Fruit fly (Drosophila melanogaster) whole organism, embryonic: ENCODE data around the gene CG1635.
A peak's percentile ranks its signal among the peaks of the same experiment; 100 is the strongest.

Source experiments
- Aef1 ChIP-seq: fragments of 200-800 bp; sonication (Bioruptor generic); IDR thresholded peaks from 3 replicates; pipeline ENCODE4 v1.3.6; 2022; ENCODE audit warnings: missing biosample characterization, missing genetic modification characterization
- Awh ChIP-seq: fragments of 200-800 bp; sonication (Bioruptor generic); IDR thresholded peaks from 2 replicates; pipeline ENCODE4, ENCODE4 v1.3.6; 2022; ENCODE audit warnings: missing biosample characterization, missing genetic modification characterization
- CG10462 ChIP-seq: fragments of 200-800 bp; sonication (Bioruptor generic); optimal IDR thresholded peaks from 2 replicates; lab custom pipeline; 2016; ENCODE audit warnings: missing biosample characterization, missing genetic modification characterization
- CG10543 ChIP-seq: fragments of 200-800 bp; sonication (Bioruptor generic); optimal IDR thresholded peaks from 3 replicates; lab custom pipeline; 2017; ENCODE audit warnings: missing biosample characterization, mild to moderate bottlenecking, missing genetic modification characterization, moderate library complexity
- CG13894 ChIP-seq: fragments of 200-800 bp; sonication (Bioruptor generic); optimal IDR thresholded peaks from 3 replicates; lab custom pipeline; 2018; ENCODE audit warnings: missing biosample characterization, mild to moderate bottlenecking, missing genetic modification characterization, moderate library complexity
- CG15696 ChIP-seq: fragments of 200-800 bp; sonication (Bioruptor generic); optimal IDR thresholded peaks from 2 replicates; lab custom pipeline; 2019; ENCODE audit warnings: missing biosample characterization, mild to moderate bottlenecking, missing genetic modification characterization, moderate library complexity
- CG17912 ChIP-seq: fragments of 200-800 bp; sonication (Bioruptor generic); optimal IDR thresholded peaks from 2 replicates; lab custom pipeline; 2018; ENCODE audit warnings: missing biosample characterization, mild to moderate bottlenecking, missing genetic modification characterization
- CG2129 ChIP-seq: fragments of 200-800 bp; sonication (Bioruptor generic); IDR thresholded peaks from 2 replicates; pipeline ENCODE4 v1.3.6; 2022; ENCODE audit warnings: missing biosample characterization, missing genetic modification characterization; ENCODE audit not compliant: partially characterized antibody
- CG3838 ChIP-seq: fragments of 200-800 bp; sonication (Bioruptor generic); optimal IDR thresholded peaks from 3 replicates; lab custom pipeline; 2016; ENCODE audit warnings: missing biosample characterization, missing genetic modification characterization
- CG5953 ChIP-seq: fragments of 200-800 bp; sonication (Bioruptor generic); IDR thresholded peaks from 2 replicates; pipeline ENCODE4 v1.3.6; 2022; ENCODE audit warnings: missing biosample characterization, missing genetic modification characterization
- CG7271 ChIP-seq: fragments of 200-800 bp; sonication (Bioruptor generic); optimal IDR thresholded peaks from 2 replicates; lab custom pipeline; 2018; ENCODE audit warnings: missing biosample characterization, mild to moderate bottlenecking, missing genetic modification characterization, moderate library complexity
- CG9727 ChIP-seq: fragments of 200-800 bp; sonication (Bioruptor generic); optimal IDR thresholded peaks from 3 replicates; lab custom pipeline; 2017; ENCODE audit warnings: missing biosample characterization, mild to moderate bottlenecking, missing genetic modification characterization
- Dip2 ChIP-seq: fragments of 200-800 bp; sonication (Bioruptor generic); IDR thresholded peaks from 2 replicates; pipeline ENCODE4 v1.3.6; 2022; ENCODE audit warnings: missing biosample characterization, missing genetic modification characterization
- E2f2 ChIP-seq: fragments of 200-800 bp; sonication (Bioruptor generic); IDR thresholded peaks from 2 replicates; pipeline ENCODE4 v1.3.6; 2022; ENCODE audit warnings: missing biosample characterization, missing genetic modification characterization
- H15 ChIP-seq: fragments of 200-800 bp; sonication (Bioruptor generic); IDR thresholded peaks from 3 replicates; pipeline ENCODE4 v1.3.6; 2022; ENCODE audit warnings: missing biosample characterization, missing genetic modification characterization
- HLH54F ChIP-seq: fragments of 200-800 bp; sonication (Bioruptor generic); optimal IDR thresholded peaks from 3 replicates; lab custom pipeline; 2016; ENCODE audit warnings: missing biosample characterization, missing genetic modification characterization
- HLHmδ ChIP-seq: fragments of 200-800 bp; sonication (Bioruptor generic); optimal IDR thresholded peaks from 2 replicates; lab custom pipeline; 2018; ENCODE audit warnings: missing biosample characterization, mild to moderate bottlenecking, missing genetic modification characterization, moderate library complexity
- HmgZ ChIP-seq: fragments of 200-800 bp; sonication (Bioruptor generic); optimal IDR thresholded peaks from 2 replicates; lab custom pipeline; 2018; ENCODE audit warnings: missing biosample characterization, mild to moderate bottlenecking, missing genetic modification characterization
- Hmr ChIP-seq: fragments of 200-800 bp; sonication (Bioruptor generic); optimal IDR thresholded peaks from 3 replicates; lab custom pipeline; 2017; ENCODE audit warnings: mild to moderate bottlenecking, missing biosample characterization, missing genetic modification reagents, missing genetic modification characterization
- Hr51 ChIP-seq, 2 experiments: fragments of 200-800 bp; sonication (Bioruptor generic); optimal IDR thresholded peaks; 2 replicates in 1 of 2; 3 replicates in 1 of 2; lab custom pipeline; 2016 to 2018; ENCODE audit warnings: missing biosample characterization in 2 of 2, missing genetic modification characterization in 2 of 2, mild to moderate bottlenecking in 1 of 2, moderate library complexity in 1 of 2
- Med ChIP-seq: fragments of 200-800 bp; sonication (Bioruptor generic); peaks from one replicate; lab custom pipeline; 2016; ENCODE audit warnings: missing biosample characterization, missing genetic modification characterization, mild to moderate bottlenecking, inconsistent platforms, moderate library complexity
- Nf-YA ChIP-seq: fragments of 200-800 bp; sonication (Bioruptor generic); IDR thresholded peaks from 2 replicates; pipeline ENCODE4 v1.3.6; 2022; ENCODE audit warnings: missing biosample characterization, missing genetic modification characterization
- Oli ChIP-seq: fragments of 200-800 bp; sonication (Bioruptor generic); optimal IDR thresholded peaks from 2 replicates; lab custom pipeline; 2018; ENCODE audit warnings: missing biosample characterization, mild to moderate bottlenecking, missing genetic modification characterization, moderate library complexity
- PHDP ChIP-seq: fragments of 200-800 bp; sonication (Bioruptor generic); optimal IDR thresholded peaks from 3 replicates; lab custom pipeline; 2018; ENCODE audit warnings: missing biosample characterization, mild to moderate bottlenecking, missing genetic modification characterization, moderate library complexity
- Sox100B ChIP-seq: fragments of 200-800 bp; sonication (Bioruptor generic); optimal IDR thresholded peaks from 3 replicates; lab custom pipeline; 2018; ENCODE audit warnings: missing biosample characterization, mild to moderate bottlenecking, missing genetic modification characterization
- Ssrp ChIP-seq: fragments of 200-800 bp; sonication (Bioruptor generic); optimal IDR thresholded peaks from 2 replicates; lab custom pipeline; 2018; ENCODE audit warnings: missing biosample characterization, mild to moderate bottlenecking, missing genetic modification characterization, moderate library complexity
- Taf1 ChIP-seq: fragments of 200-800 bp; sonication (Bioruptor generic); IDR thresholded peaks from 2 replicates; pipeline ENCODE4 v1.3.6; 2022; ENCODE audit warnings: missing biosample characterization, missing genetic modification characterization
- abd-A ChIP-seq: fragments of 200-800 bp; sonication (Bioruptor generic); optimal IDR thresholded peaks from 3 replicates; lab custom pipeline; 2019; ENCODE audit warnings: missing biosample characterization, mild to moderate bottlenecking, missing genetic modification characterization, moderate library complexity
- ash1 ChIP-seq: fragments of 200-800 bp; sonication (Bioruptor generic); optimal IDR thresholded peaks from 2 replicates; lab custom pipeline; 2018; ENCODE audit warnings: missing biosample characterization, mild to moderate bottlenecking, missing genetic modification characterization
- bbx ChIP-seq: fragments of 200-800 bp; sonication (Bioruptor generic); IDR thresholded peaks from 2 replicates; pipeline ENCODE4 v1.3.6; 2022; ENCODE audit warnings: missing biosample characterization, missing genetic modification characterization; ENCODE audit not compliant: partially characterized antibody
- cg ChIP-seq: fragments of 200-800 bp; sonication (Bioruptor generic); optimal IDR thresholded peaks from 3 replicates; lab custom pipeline; 2019; ENCODE audit warnings: missing biosample characterization, mild to moderate bottlenecking, missing genetic modification characterization, moderate library complexity
- chinmo ChIP-seq: fragments of 200-800 bp; sonication (Bioruptor generic); IDR thresholded peaks from 4 replicates; pipeline ENCODE4 v1.3.6; 2022; ENCODE audit warnings: missing biosample characterization, missing genetic modification characterization; ENCODE audit not compliant: partially characterized antibody
- dati ChIP-seq: fragments of 200-800 bp; sonication (Bioruptor generic); IDR thresholded peaks from 2 replicates; pipeline ENCODE4 v1.3.6; 2022; ENCODE audit warnings: missing biosample characterization, missing genetic modification characterization
- dmrt99B ChIP-seq: fragments of 200-800 bp; sonication (Bioruptor generic); optimal IDR thresholded peaks from 2 replicates; lab custom pipeline; 2018; ENCODE audit warnings: missing biosample characterization, mild to moderate bottlenecking, missing genetic modification characterization, moderate library complexity
- emc ChIP-seq: fragments of 200-800 bp; sonication (Bioruptor generic); optimal IDR thresholded peaks from 2 replicates; lab custom pipeline; 2016; ENCODE audit warnings: missing biosample characterization, missing genetic modification characterization
- en ChIP-seq: fragments of 200-800 bp; sonication (Bioruptor generic); optimal IDR thresholded peaks from 2 replicates; lab custom pipeline; 2016; ENCODE audit warnings: missing biosample characterization, missing genetic modification characterization
- ftz-f1 ChIP-seq: fragments of 200-800 bp; sonication (Bioruptor generic); optimal IDR thresholded peaks from 2 replicates; lab custom pipeline; 2016; ENCODE audit warnings: missing biosample characterization, missing genetic modification characterization
- hth ChIP-seq: fragments of >200 bp; optimal IDR thresholded peaks from 2 replicates; lab custom pipeline; 2017; ENCODE audit warnings: inconsistent platforms
- insv ChIP-seq, 2 experiments: fragments of 200-800 bp; sonication (Bioruptor generic); optimal IDR thresholded peaks; 3 replicates each; lab custom pipeline; 2016 to 2018; ENCODE audit warnings: missing biosample characterization in 2 of 2, missing genetic modification characterization in 2 of 2
- lab ChIP-seq: fragments of 200-800 bp; sonication (Bioruptor generic); optimal IDR thresholded peaks from 3 replicates; lab custom pipeline; 2017; ENCODE audit warnings: missing biosample characterization, missing genetic modification characterization, mild to moderate bottlenecking, moderate library complexity, missing genetic modification reagents
- lov ChIP-seq, 2 experiments: fragments of 200-800 bp in 1 of 2; fragments of >200 bp in 1 of 2; sonication (Bioruptor generic) in 1 of 2; IDR thresholded peaks in 1 of 2; optimal IDR thresholded peaks in 1 of 2; 2 replicates in 1 of 2; 3 replicates in 1 of 2; pipeline versions ENCODE4 v1.3.6 to Lab custom; 2017 to 2022; ENCODE audit warnings: missing biosample characterization in 1 of 2, missing genetic modification characterization in 1 of 2
- odd ChIP-seq: fragments of 200-800 bp; sonication (Bioruptor generic); optimal IDR thresholded peaks from 2 replicates; lab custom pipeline; 2017; ENCODE audit warnings: missing biosample characterization, mild to moderate bottlenecking, missing genetic modification characterization
- peb ChIP-seq: fragments of 200-800 bp; sonication (Bioruptor generic); IDR thresholded peaks from 2 replicates; pipeline ENCODE4 v1.3.6; 2022; ENCODE audit warnings: missing biosample characterization, missing genetic modification characterization
- ranshi ChIP-seq: fragments of 200-800 bp; sonication (Bioruptor generic); IDR thresholded peaks from 2 replicates; pipeline ENCODE4 v1.3.6; 2022; ENCODE audit warnings: missing biosample characterization, missing genetic modification characterization
- sc ChIP-seq, 3 experiments: fragments of >200 bp in 2 of 3; fragments of 200-800 bp in 1 of 3; sonication (Bioruptor generic) in 1 of 3; optimal IDR thresholded peaks; 2 replicates in 2 of 3; 3 replicates in 1 of 3; lab custom pipeline; 2017; ENCODE audit warnings: mild to moderate bottlenecking in 1 of 3, missing biosample characterization in 1 of 3, missing genetic modification characterization in 1 of 3, missing genetic modification reagents in 1 of 3
- sisA ChIP-seq: fragments of 200-800 bp; sonication (Bioruptor generic); IDR thresholded peaks from 2 replicates; pipeline ENCODE4 v1.3.6; 2022; ENCODE audit warnings: missing biosample characterization, missing genetic modification characterization
- sr ChIP-seq: fragments of 200-800 bp; sonication (Bioruptor generic); IDR thresholded peaks from 3 replicates; pipeline ENCODE4 v1.3.6; 2022; ENCODE audit warnings: missing biosample characterization, missing genetic modification characterization
- toy ChIP-seq: fragments of 200-800 bp; sonication (Bioruptor generic); IDR thresholded peaks from 2 replicates; pipeline ENCODE4 v1.3.6; 2022; ENCODE audit warnings: missing biosample characterization, missing genetic modification characterization
- vvl ChIP-seq: fragments of 200-800 bp; sonication (Bioruptor generic); IDR thresholded peaks from 2 replicates; pipeline ENCODE4 v1.3.6; 2022; ENCODE audit warnings: missing biosample characterization, missing genetic modification characterization
- zf30C ChIP-seq: fragments of 200-800 bp; sonication (Bioruptor generic); optimal IDR thresholded peaks from 3 replicates; lab custom pipeline; 2018; ENCODE audit warnings: missing biosample characterization, mild to moderate bottlenecking, missing genetic modification characterization

Gene CG1635

dm6 chr3R:31550910-31551309 lies 37.6 kb upstream of the CG1635 start (continued):
- TF ChIP-seq abd-A (tag; lab: Kevin White, UChicago) (no peak), Hr51 (GFP tag; optimal IDR thresholded peaks at IDR 0.05; lab: Kevin White, UChicago) (peak in 1 of 2 experiments; percentile 61), CG3838 (GFP tag; lab: Kevin White, UChicago) (peak; percentile 58), en (GFP tag; lab: Kevin White, UChicago) (no peak), zf30C (GFP tag; lab: Kevin White, UChicago) (no peak), CG5953 (GFP tag; lab: Robert Waterston, UW) (no peak), sisA (no peak), Ssrp (tag; lab: Kevin White, UChicago) (no peak), chinmo (no peak), Oli (no peak), Awh (GFP tag; lab: Robert Waterston, UW) (peak; percentile 67; the same call in 1 of the 2 replicates), H15 (GFP tag; lab: Robert Waterston, UW) (no peak), emc (GFP tag; lab: Kevin White, UChicago) (no peak), ash1 (GFP tag; lab: Kevin White, UChicago) (no peak), CG10462 (GFP tag; lab: Kevin White, UChicago) (peak; percentile 53), CG15696 (tag; lab: Kevin White, UChicago) (peak; percentile 98), CG9727 (GFP tag; lab: Kevin White, UChicago) (peak; percentile 87), Hmr (GFP tag; lab: Kevin White, UChicago) (no peak), insv (GFP tag; optimal IDR thresholded peaks at IDR 0.05; lab: Kevin White, UChicago) (peak in 1 of 2 experiments; percentile 29), CG13894 (tag; lab: Kevin White, UChicago) (no peak), CG10543 (GFP tag; lab: Kevin White, UChicago) (no peak), dati (GFP tag; lab: Robert Waterston, UW) (no peak), Sox100B (GFP tag; lab: Kevin White, UChicago) (peak; percentile 66), HLH54F (no peak), HLHmδ (GFP tag; lab: Kevin White, UChicago) (peak; percentile 76), lab (GFP tag; lab: Kevin White, UChicago) (peak; percentile 42), lov (optimal IDR thresholded peaks at IDR 0.05; lab: Kevin White, UChicago) (no peak), lov (GFP tag; IDR thresholded peaks at IDR 0.05; lab: Robert Waterston, UW) (peak; percentile 78), bbx (GFP tag; lab: Robert Waterston, UW) (no peak), Med (no peak), Nf-YA (GFP tag; lab: Robert Waterston, UW) (peak; percentile 24; the same call in 1 of the 2 replicates), CG2129 (GFP tag; lab: Robert Waterston, UW) (no peak), peb (GFP tag; lab: Robert Waterston, UW) (0 out of 2 replicates have a peak, but pooled peaks have one; percentile 12), ranshi (GFP tag; lab: Robert Waterston, UW) (no peak), dmrt99B (tag; lab: Kevin White, UChicago) (peak; percentile 30), cg (GFP tag; lab: Kevin White, UChicago) (no peak), PHDP (tag; lab: Kevin White, UChicago) (no peak), CG17912 (no peak), toy (no peak), Aef1 (no peak), ftz-f1 (GFP tag; lab: Kevin White, UChicago) (no peak), CG7271 (tag; lab: Kevin White, UChicago) (peak; percentile 91), sr (GFP tag; lab: Robert Waterston, UW) (no peak), odd (GFP tag; lab: Kevin White, UChicago) (peak; percentile 77), Dip2 (GFP tag; lab: Robert Waterston, UW) (no peak), sc (optimal IDR thresholded peaks at IDR 0.05; lab: Kevin White, UChicago) (no peak), sc (GFP tag; optimal IDR thresholded peaks at IDR 0.05; lab: Kevin White, UChicago) (peak; percentile 65), HmgZ (tag; lab: Kevin White, UChicago) (no peak), hth (no peak), E2f2 (GFP tag; lab: Robert Waterston, UW) (peak; percentile 30; the same call in 1 of the 2 replicates), vvl (GFP tag; lab: Robert Waterston, UW) (peak; percentile 43; the same call in 1 of the 2 replicates), Taf1 (GFP tag; lab: Robert Waterston, UW) (no peak)
